Fruit fly (Drosophila melanogaster) whole organism: ENCODE results near the gene Cyp28d2.

Source experiments
- CG8478 ChIP-seq: fragments of >200 bp; optimal IDR thresholded peaks from 2 replicates; lab custom pipeline; 2018; ENCODE audit warnings: inconsistent platforms
- psq ChIP-seq: fragments of >200 bp; optimal IDR thresholded peaks from 2 replicates; lab custom pipeline; 2017

- TF ChIP-seq psq (no peak), CG8478 (no peak)
Observed at dm6 chr2L:5234714-5235298, 27.7 kb downstream of the Cyp28d2 start.
